Fruit fly (Drosophila melanogaster) whole organism: Measurements from ENCODE around the gene Pkg21D.

Experiments
- CG8478 ChIP-seq: fragments of >200 bp; optimal IDR thresholded peaks from 2 replicates; lab custom pipeline; 2018; ENCODE audit warnings: inconsistent platforms
- Dll ChIP-seq: fragments of >200 bp; optimal IDR thresholded peaks from 2 replicates; lab custom pipeline; 2017
- EcR ChIP-seq, 2 experiments: fragments of >200 bp; optimal IDR thresholded peaks; 2 replicates each; lab custom pipeline; 2017; ENCODE audit warnings: missing biosample characterization in 2 of 2, missing genetic modification characterization in 2 of 2, missing genetic modification reagents in 2 of 2
- pan ChIP-seq: fragments of >200 bp; optimal IDR thresholded peaks from 2 replicates; lab custom pipeline; 2017
- psq ChIP-seq: fragments of >200 bp; optimal IDR thresholded peaks from 2 replicates; lab custom pipeline; 2017
- usp ChIP-seq: fragments of >200 bp; optimal IDR thresholded peaks from 2 replicates; lab custom pipeline; 2017; ENCODE audit warnings: missing biosample characterization, missing genetic modification characterization, mixed read lengths

DNA sequence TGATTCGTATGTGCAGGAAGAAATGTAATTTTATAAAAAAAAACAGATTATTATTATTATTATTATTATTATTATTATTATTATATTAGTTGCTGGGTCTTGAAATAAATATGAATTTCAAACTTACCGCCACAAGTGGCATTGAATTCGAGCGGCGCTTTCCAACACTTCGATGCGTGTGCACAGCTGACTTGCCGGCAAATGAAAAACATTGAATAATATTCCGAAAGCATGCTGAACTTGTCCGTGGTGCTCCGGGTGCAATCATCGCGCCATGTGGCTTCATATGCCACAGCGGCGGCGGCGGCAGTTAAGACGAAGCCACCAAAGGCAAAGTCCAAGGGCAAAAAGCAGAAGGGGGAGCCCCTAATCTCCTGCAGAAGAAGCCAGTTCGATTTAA is 20.8 kb upstream of the Pkg21D start, which contains the start of gene Dbp21E2:
- no peak for TF ChIP-seq psq (lab: Kevin White, UChicago)
- TF ChIP-seq EcR (GFP tag; optimal IDR thresholded peaks at IDR 0.05; lab: Kevin White, UChicago): no peak
- TF ChIP-seq pan (lab: Kevin White, UChicago): no peak
- TF ChIP-seq usp (GFP tag; lab: Kevin White, UChicago): no peak
- no peak for TF ChIP-seq Dll (lab: Kevin White, UChicago)
- TF ChIP-seq CG8478 (lab: Kevin White, UChicago): no peak
